Worm (Caenorhabditis elegans) whole organism, mixed stage, embryonic: ENCODE data around the gene F33E11.3.

Experiments used
- M03D4.4 ChIP-seq: sonication (generic microtip); optimal IDR thresholded peaks from 2 replicates; lab custom pipeline; 2017; ENCODE audit warnings: mild to moderate bottlenecking, missing genetic modification characterization, missing compliant biosample characterization
- bed-3 ChIP-seq: fragments of 200-800 bp; sonication (Bioruptor generic); optimal IDR thresholded peaks from 3 replicates; lab custom pipeline; 2018; ENCODE audit warnings: mild to moderate bottlenecking, missing genetic modification characterization, moderate library complexity, missing compliant biosample characterization
- ceh-39 ChIP-seq: fragments of 150-350 bp; optimal IDR thresholded peaks from 2 replicates; lab custom pipeline; 2014; ENCODE audit warnings: missing biosample characterization, missing genetic modification characterization
- ceh-43 ChIP-seq: fragments of 200-800 bp; sonication (Bioruptor generic); optimal IDR thresholded peaks from 2 replicates; lab custom pipeline; 2018; ENCODE audit warnings: mild to moderate bottlenecking, missing genetic modification characterization, moderate library complexity, missing compliant biosample characterization
- ceh-83 ChIP-seq: fragments of 200-800 bp; sonication (Bioruptor generic); optimal IDR thresholded peaks from 2 replicates; lab custom pipeline; 2018; ENCODE audit warnings: mild to moderate bottlenecking, missing genetic modification characterization, missing compliant biosample characterization
- ces-1 ChIP-seq: fragments of 150-350 bp; optimal IDR thresholded peaks from 2 replicates; lab custom pipeline; 2014; ENCODE audit warnings: missing biosample characterization, missing genetic modification reagents, missing genetic modification characterization
- cnd-1 ChIP-seq: fragments of 200-800 bp; sonication (Bioruptor generic); optimal IDR thresholded peaks from 2 replicates; lab custom pipeline; 2018; ENCODE audit warnings: mild to moderate bottlenecking, missing genetic modification characterization, missing compliant biosample characterization
- drap-1 ChIP-seq: fragments of 200-800 bp; sonication (Bioruptor generic); optimal IDR thresholded peaks from 3 replicates; lab custom pipeline; 2018; ENCODE audit warnings: mild to moderate bottlenecking, missing genetic modification characterization, missing compliant biosample characterization
- elt-1 ChIP-seq: sonication (generic microtip); optimal IDR thresholded peaks from 2 replicates; lab custom pipeline; 2017; ENCODE audit warnings: missing genetic modification characterization, mild to moderate bottlenecking, missing compliant biosample characterization, antibody characterized with exemption, moderate library complexity, borderline replicate concordance; ENCODE audit not compliant: insufficient read depth
- elt-3 ChIP-seq: fragments of 150-350 bp; optimal IDR thresholded peaks from 2 replicates; lab custom pipeline; 2014; ENCODE audit warnings: missing biosample characterization, missing genetic modification characterization
- flh-1 ChIP-seq: fragments of 200-800 bp; sonication (Bioruptor generic); optimal IDR thresholded peaks from 2 replicates; lab custom pipeline; 2018; ENCODE audit warnings: mild to moderate bottlenecking, missing genetic modification characterization, moderate library complexity, missing compliant biosample characterization
- ham-2 ChIP-seq: fragments of 200-800 bp; sonication (Bioruptor generic); optimal IDR thresholded peaks from 2 replicates; lab custom pipeline; 2018; ENCODE audit warnings: mild to moderate bottlenecking, missing genetic modification characterization, missing compliant biosample characterization
- lin-13 ChIP-seq: fragments of 150-350 bp; optimal IDR thresholded peaks from 2 replicates; lab custom pipeline; 2014; ENCODE audit warnings: missing biosample characterization, missing genetic modification characterization
- lin-32 ChIP-seq: fragments of 200-800 bp; sonication (Bioruptor generic); optimal IDR thresholded peaks from 2 replicates; lab custom pipeline; 2018; ENCODE audit warnings: mild to moderate bottlenecking, missing genetic modification characterization, missing compliant biosample characterization
- lsy-2 ChIP-seq: fragments of 150-350 bp; optimal IDR thresholded peaks from 2 replicates; lab custom pipeline; 2014; ENCODE audit warnings: missing biosample characterization, missing genetic modification characterization
- mls-2 ChIP-seq: sonication (generic microtip); optimal IDR thresholded peaks from 2 replicates; lab custom pipeline; 2016; ENCODE audit warnings: mild to moderate bottlenecking, missing genetic modification characterization, moderate library complexity, missing compliant biosample characterization
- nhr-2 ChIP-seq: fragments of 150-350 bp; optimal IDR thresholded peaks from 2 replicates; lab custom pipeline; 2014; ENCODE audit warnings: missing biosample characterization, missing genetic modification characterization
- nhr-237 ChIP-seq: fragments of 150-350 bp; optimal IDR thresholded peaks from 2 replicates; lab custom pipeline; 2014; ENCODE audit warnings: missing biosample characterization, missing genetic modification characterization
- nhr-28 ChIP-seq: fragments of 150-350 bp; optimal IDR thresholded peaks from 2 replicates; lab custom pipeline; 2014; ENCODE audit warnings: missing biosample characterization, missing genetic modification characterization
- nhr-76 ChIP-seq: sonication (generic microtip); optimal IDR thresholded peaks from 2 replicates; lab custom pipeline; 2017; ENCODE audit warnings: missing biosample characterization, missing genetic modification characterization
- sem-2 ChIP-seq: fragments of 200-800 bp; sonication (Bioruptor generic); optimal IDR thresholded peaks from 2 replicates; lab custom pipeline; 2018; ENCODE audit warnings: mild to moderate bottlenecking, missing genetic modification characterization, missing compliant biosample characterization
- snpc-4 ChIP-seq: fragments of 150-350 bp; optimal IDR thresholded peaks from 2 replicates; lab custom pipeline; 2014; ENCODE audit warnings: missing biosample characterization, missing genetic modification characterization
- sptf-1 ChIP-seq: sonication (generic microtip); optimal IDR thresholded peaks from 2 replicates; lab custom pipeline; 2017; ENCODE audit warnings: mild to moderate bottlenecking, missing genetic modification characterization, moderate library complexity, missing compliant biosample characterization
- unc-39 ChIP-seq: fragments of 150-350 bp; optimal IDR thresholded peaks from 2 replicates; lab custom pipeline; 2014; ENCODE audit warnings: missing biosample characterization, missing genetic modification characterization
- zip-8 ChIP-seq: fragments of 150-350 bp; optimal IDR thresholded peaks from 2 replicates; lab custom pipeline; 2014; ENCODE audit warnings: missing biosample characterization, missing genetic modification characterization
- ztf-11 ChIP-seq: fragments of 150-350 bp; optimal IDR thresholded peaks from 2 replicates; lab custom pipeline; 2014; ENCODE audit warnings: missing biosample characterization, missing genetic modification characterization

The F33E11.3 gene

DNA sequence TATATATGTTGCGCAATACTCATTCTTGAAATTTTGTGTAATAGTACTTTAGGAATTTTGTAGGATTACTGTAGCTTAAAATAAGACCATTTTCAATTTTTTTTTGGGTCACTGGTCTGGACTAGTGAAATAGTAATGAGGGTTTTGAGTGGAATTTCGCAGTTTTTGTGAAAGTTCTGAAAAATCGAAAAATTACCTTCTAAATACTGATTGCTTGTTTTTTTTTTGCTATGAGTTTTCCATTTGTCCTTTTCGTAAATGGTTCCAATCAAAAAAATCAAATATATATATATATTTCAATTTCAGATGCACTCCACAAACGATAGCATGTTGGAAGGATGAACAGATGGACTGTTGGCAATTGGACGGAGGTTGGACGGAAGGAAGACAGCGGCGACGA lies 7.9 kb upstream of the F33E11.3 start, which contains the start of gene nhr-15:
TSS of gene nhr-15 (plus strand) at position 301 of the 400 bp plus-strand sequence.
- TF ChIP-seq zip-8 (tag; lab: Kevin White, UChicago) (peak; percentile 77), nhr-237 (tag; lab: Kevin White, UChicago) (no peak), sptf-1 (no peak), cnd-1 (tag; lab: Kevin White, UChicago) (no peak), ham-2 (GFP tag; lab: Kevin White, UChicago) (no peak)

DNA sequence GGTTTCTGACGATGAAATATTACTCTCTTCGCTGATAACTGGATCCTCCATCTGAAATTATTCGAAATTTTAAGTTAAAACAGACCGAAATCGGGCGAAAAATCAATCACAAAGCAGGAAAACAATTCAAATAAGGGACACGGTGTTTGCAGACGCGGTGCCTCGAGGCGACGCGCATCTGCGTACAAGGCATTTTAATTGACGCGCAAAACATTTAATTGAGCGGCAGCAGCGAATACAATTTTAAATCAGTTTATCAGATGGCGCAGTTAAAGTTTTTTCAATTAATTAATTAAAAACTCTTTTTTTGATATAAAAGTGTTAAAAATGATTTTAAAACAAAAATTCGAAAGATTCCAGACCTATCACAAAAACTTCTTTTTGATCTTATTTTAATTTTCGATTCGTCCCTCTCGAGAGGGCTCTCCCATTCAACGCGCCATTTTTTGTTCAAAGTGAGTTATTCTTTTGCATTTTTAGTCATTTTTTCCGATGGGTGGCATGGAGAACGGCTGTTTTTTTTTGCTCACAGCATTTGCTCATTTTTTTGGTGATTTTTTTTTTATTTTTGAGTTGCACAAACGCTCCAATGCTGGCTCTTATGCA lies 7.1 kb upstream of the F33E11.3 start, which contains the start of gene phf-10:
TSS of gene phf-10 (minus strand) at position 81 of the 606 bp plus-strand sequence.
- TF ChIP-seq elt-1 (tag; lab: Kevin White, UChicago) (no peak), ceh-43 (GFP tag; lab: Kevin White, UChicago) (peak; percentile 73), zip-8 (tag; lab: Kevin White, UChicago) (no peak), ceh-39 (no peak), snpc-4 (tag; lab: Kevin White, UChicago) (no peak), mls-2 (tag; lab: Kevin White, UChicago) (peak; percentile 28), ces-1 (GFP tag; lab: Kevin White, UChicago) (peak; percentile 77), M03D4.4 (tag; lab: Kevin White, UChicago) (peak; percentile 33), sptf-1 (peak; percentile 60)

- TF ChIP-seq nhr-76 (tag; lab: Kevin White, UChicago) (no peak), elt-3 (tag; lab: Kevin White, UChicago) (no peak), drap-1 (no peak), ham-2 (GFP tag; lab: Kevin White, UChicago) (no peak), ceh-83 (no peak), lin-32 (no peak), nhr-237 (tag; lab: Kevin White, UChicago) (no peak), lin-13 (tag; lab: Kevin White, UChicago) (no peak), elt-1 (tag; lab: Kevin White, UChicago) (no peak), mls-2 (tag; lab: Kevin White, UChicago) (no peak), unc-39 (tag; lab: Kevin White, UChicago) (no peak), bed-3 (no peak), nhr-28 (no peak), sptf-1 (no peak)
These were observed 1.2 kb downstream of the F33E11.3 start for ce11 chrV:303271-303670.

DNA sequence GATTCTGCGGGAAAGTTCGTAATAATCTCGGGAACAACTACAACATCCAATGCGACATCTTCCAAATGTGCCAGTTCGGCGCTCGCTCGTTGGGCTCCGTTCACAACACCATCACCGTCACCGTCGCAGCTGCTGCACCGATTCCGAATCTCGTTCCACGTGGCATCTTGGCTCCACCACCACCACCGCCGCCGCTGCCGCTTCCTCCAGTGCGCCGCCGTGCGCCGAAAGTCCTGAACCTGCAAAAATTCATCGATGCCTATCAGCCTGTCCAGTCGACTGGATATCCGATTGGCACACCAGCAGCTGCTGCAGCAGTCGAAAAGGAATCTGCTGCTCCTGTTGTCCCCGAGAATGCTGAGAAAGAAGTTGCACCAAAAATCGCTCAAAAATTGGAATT lies 6.1 kb downstream of the F33E11.3 start:
- TF ChIP-seq ceh-83 = no peak
- TF ChIP-seq lin-32 = no peak
- TF ChIP-seq unc-39 (tag; lab: Kevin White, UChicago) = no peak
- TF ChIP-seq ham-2 (GFP tag; lab: Kevin White, UChicago) = no peak
- no peak for TF ChIP-seq drap-1

ce11 chrV:297424-297991 lies 7.0 kb downstream of the F33E11.3 start, which contains the start of gene F33E11.2:
Gene F33E11.2 (plus strand): TSS chrV:297947.
- TF ChIP-seq nhr-76 (tag; lab: Kevin White, UChicago) (no peak), flh-1 (GFP tag; lab: Kevin White, UChicago) (no peak), ceh-39 (no peak), mls-2 (tag; lab: Kevin White, UChicago) (no peak), M03D4.4 (tag; lab: Kevin White, UChicago) (no peak), sem-2 (GFP tag; lab: Kevin White, UChicago) (no peak), zip-8 (tag; lab: Kevin White, UChicago) (no peak), bed-3 (no peak), lin-32 (no peak), lsy-2 (tag; lab: Kevin White, UChicago) (no peak), ham-2 (GFP tag; lab: Kevin White, UChicago) (no peak), ceh-43 (GFP tag; lab: Kevin White, UChicago) (no peak), nhr-2 (tag; lab: Kevin White, UChicago) (no peak), ztf-11 (tag; lab: Kevin White, UChicago) (no peak)
- TF ChIP-seq, all 35 proteins: peak for 0

DNA sequence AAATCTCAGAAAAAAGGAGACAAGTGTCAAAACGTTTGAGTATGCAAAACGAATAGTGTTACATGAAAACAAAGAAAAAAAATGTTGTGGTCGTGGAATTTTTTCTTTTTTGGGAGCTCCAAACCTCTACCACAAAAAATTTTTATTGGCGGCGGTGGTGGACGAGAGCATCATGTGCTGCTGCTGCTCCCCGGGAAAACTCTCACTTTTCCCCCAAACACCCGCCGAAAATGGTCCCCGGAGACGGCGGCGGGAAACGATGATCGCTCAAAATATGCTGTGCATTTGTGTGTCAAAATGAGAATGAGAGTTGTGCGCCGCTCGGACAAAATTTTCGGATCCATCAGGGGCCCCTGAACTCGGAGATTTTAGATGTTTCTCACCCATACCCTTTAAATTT lies 8.7 kb downstream of the F33E11.3 start:
- TF ChIP-seq sptf-1 = no peak
